Worm (Caenorhabditis elegans) whole organism, young adult: Measurements from ENCODE around the gene R08C7.11.

ENCODE experiments used
- C17E4.6 ChIP-seq: fragments of 200-800 bp; sonication (Bioruptor generic); IDR thresholded peaks from 2 replicates; pipeline ENCODE4 v1.3.6; 2022; ENCODE audit warnings: missing genetic modification reagents, missing genetic modification characterization, missing compliant biosample characterization
- D2030.7 ChIP-seq: fragments of 200-800 bp; sonication (Bioruptor generic); IDR thresholded peaks from 2 replicates; pipeline ENCODE4 v1.3.6; 2022; ENCODE audit warnings: missing genetic modification reagents, missing genetic modification characterization, missing compliant biosample characterization
- F10E7.11 ChIP-seq: sonication (generic microtip); optimal IDR thresholded peaks from 2 replicates; lab custom pipeline; 2017; ENCODE audit warnings: mild to moderate bottlenecking, missing genetic modification characterization, moderate library complexity, missing compliant biosample characterization
- F22D6.2 ChIP-seq: sonication (generic microtip); optimal IDR thresholded peaks from 2 replicates; lab custom pipeline; 2016; ENCODE audit warnings: mild to moderate bottlenecking, missing genetic modification characterization, missing compliant biosample characterization
- F37B4.10 ChIP-seq: fragments of 200-800 bp; sonication (Bioruptor generic); IDR thresholded peaks from 2 replicates; pipeline ENCODE4 v1.3.6; 2022; ENCODE audit warnings: missing genetic modification characterization, missing compliant biosample characterization
- F57A8.1 ChIP-seq: fragments of 200-800 bp; sonication (Bioruptor generic); optimal IDR thresholded peaks from 2 replicates; lab custom pipeline; 2018; ENCODE audit warnings: mild to moderate bottlenecking, missing genetic modification characterization, moderate library complexity, missing compliant biosample characterization
- K11D2.4 ChIP-seq: fragments of 200-800 bp; sonication (Bioruptor generic); IDR thresholded peaks from 2 replicates; pipeline ENCODE4 v1.3.6; 2022; ENCODE audit warnings: missing genetic modification reagents, missing genetic modification characterization, missing compliant biosample characterization
- Y53G8AR.9 ChIP-seq: fragments of 200-800 bp; sonication (Bioruptor generic); conservative IDR thresholded peaks from 2 replicates; pipeline ENCODE4 v1.3.6; 2022; ENCODE audit warnings: missing genetic modification reagents, missing genetic modification characterization, missing compliant biosample characterization
- Y79H2A.3 ChIP-seq: fragments of 200-800 bp; sonication (Bioruptor generic); conservative IDR thresholded peaks from 2 replicates; pipeline ENCODE4 v1.3.6; 2022; ENCODE audit warnings: missing genetic modification reagents, missing genetic modification characterization, missing compliant biosample characterization
- Y95B8A.8 ChIP-seq: fragments of 200-800 bp; sonication (Bioruptor generic); IDR thresholded peaks from 2 replicates; pipeline ENCODE4 v1.3.6; 2022; ENCODE audit warnings: missing genetic modification reagents, missing genetic modification characterization, missing compliant biosample characterization
- ZK185.1 ChIP-seq: sonication (generic microtip); optimal IDR thresholded peaks from 2 replicates; lab custom pipeline; 2016; ENCODE audit warnings: mild to moderate bottlenecking, missing genetic modification characterization, missing compliant biosample characterization; ENCODE audit not compliant: poor library complexity, severe bottlenecking
- akir-1 ChIP-seq: fragments of 200-800 bp; sonication (Bioruptor generic); optimal IDR thresholded peaks from 2 replicates; lab custom pipeline; 2018; ENCODE audit warnings: mild to moderate bottlenecking, missing genetic modification characterization, moderate library complexity, missing compliant biosample characterization
- athp-1 ChIP-seq: sonication (generic microtip); optimal IDR thresholded peaks from 2 replicates; lab custom pipeline; 2017; ENCODE audit warnings: mild to moderate bottlenecking, missing genetic modification characterization, missing compliant biosample characterization
- attf-5 ChIP-seq: fragments of 200-800 bp; sonication (Bioruptor generic); optimal IDR thresholded peaks from 2 replicates; lab custom pipeline; 2018; ENCODE audit warnings: mild to moderate bottlenecking, missing genetic modification characterization, missing compliant biosample characterization
- attf-6 ChIP-seq: fragments of 200-800 bp; sonication (Bioruptor generic); IDR thresholded peaks from 2 replicates; pipeline ENCODE4 v1.3.6; 2022; ENCODE audit warnings: missing genetic modification reagents, missing genetic modification characterization, missing compliant biosample characterization
- ccch-3 ChIP-seq: fragments of 200-800 bp; sonication (Bioruptor generic); optimal IDR thresholded peaks from 2 replicates; lab custom pipeline; 2018; ENCODE audit warnings: mild to moderate bottlenecking, missing genetic modification characterization, missing compliant biosample characterization
- cebp-1 ChIP-seq, 2 experiments: fragments of 200-800 bp in 1 of 2; sonication (Bioruptor generic) in 1 of 2; sonication (generic microtip) in 1 of 2; IDR thresholded peaks in 1 of 2; optimal IDR thresholded peaks in 1 of 2; 2 replicates each; pipeline versions ENCODE4 v1.3.6 to Lab custom; 2017 to 2022; ENCODE audit warnings: missing compliant biosample characterization in 2 of 2, missing genetic modification characterization in 2 of 2, mild to moderate bottlenecking in 1 of 2, missing genetic modification reagents in 1 of 2, moderate library complexity in 1 of 2
- ceh-100 ChIP-seq: fragments of 200-800 bp; sonication (Bioruptor generic); IDR thresholded peaks from 2 replicates; pipeline ENCODE4 v1.3.6; 2022; ENCODE audit warnings: missing genetic modification reagents, missing genetic modification characterization, missing compliant biosample characterization
- ceh-91 ChIP-seq: fragments of 200-800 bp; sonication (Bioruptor generic); IDR thresholded peaks from 2 replicates; pipeline ENCODE4 v1.3.6; 2022; ENCODE audit warnings: missing genetic modification reagents, missing genetic modification characterization, missing compliant biosample characterization
- chd-7 ChIP-seq: sonication (generic microtip); optimal IDR thresholded peaks from 2 replicates; lab custom pipeline; 2016; ENCODE audit warnings: mild to moderate bottlenecking, missing genetic modification characterization, moderate library complexity, missing compliant biosample characterization
- dox-1 ChIP-seq: fragments of 200-800 bp; sonication (Bioruptor generic); IDR thresholded peaks from 2 replicates; pipeline ENCODE4 v1.3.6; 2022; ENCODE audit warnings: missing genetic modification reagents, missing genetic modification characterization, missing compliant biosample characterization
- dpff-1 ChIP-seq: sonication (generic microtip); optimal IDR thresholded peaks from 2 replicates; lab custom pipeline; 2017; ENCODE audit warnings: mild to moderate bottlenecking, missing genetic modification characterization, missing compliant biosample characterization
- egl-44 ChIP-seq: fragments of 200-800 bp; sonication (Bioruptor generic); IDR thresholded peaks from 2 replicates; pipeline ENCODE4 v1.3.6; 2022; ENCODE audit warnings: missing genetic modification reagents, missing genetic modification characterization, missing compliant biosample characterization
- hlh-12 ChIP-seq: sonication (generic microtip); optimal IDR thresholded peaks from 2 replicates; lab custom pipeline; 2016; ENCODE audit warnings: missing genetic modification characterization, missing compliant biosample characterization
- hmg-20 ChIP-seq: fragments of 200-800 bp; sonication (Bioruptor generic); IDR thresholded peaks from 2 replicates; pipeline ENCODE4 v1.3.6; 2022; ENCODE audit warnings: missing genetic modification reagents, missing genetic modification characterization, missing compliant biosample characterization
- hrde-1 ChIP-seq: sonication (generic microtip); optimal IDR thresholded peaks from 2 replicates; lab custom pipeline; 2016; ENCODE audit warnings: missing genetic modification characterization, mild to moderate bottlenecking, missing compliant biosample characterization, moderate library complexity, missing genotype, missing genetic modification reagents, borderline replicate concordance
- hsf-1 ChIP-seq: fragments of 200-800 bp; sonication (Bioruptor generic); IDR thresholded peaks from 2 replicates; pipeline ENCODE4 v1.3.6; 2022; ENCODE audit warnings: missing genetic modification reagents, missing genetic modification characterization, missing compliant biosample characterization
- lin-54 ChIP-seq: fragments of 200-800 bp; sonication (Bioruptor generic); optimal IDR thresholded peaks from 2 replicates; lab custom pipeline; 2018; ENCODE audit warnings: mild to moderate bottlenecking, missing genetic modification characterization, missing compliant biosample characterization
- lsy-27 ChIP-seq: sonication (generic microtip); optimal IDR thresholded peaks from 2 replicates; lab custom pipeline; 2017; ENCODE audit warnings: missing genetic modification characterization, mild to moderate bottlenecking, missing compliant biosample characterization, antibody characterized with exemption, missing genotype, borderline replicate concordance; ENCODE audit not compliant: insufficient read depth
- madf-3 ChIP-seq: fragments of 200-800 bp; sonication (Bioruptor generic); IDR thresholded peaks from 2 replicates; pipeline ENCODE4 v1.3.6; 2022; ENCODE audit warnings: missing genetic modification reagents, missing genetic modification characterization, missing compliant biosample characterization
- madf-6 ChIP-seq: fragments of 200-800 bp; sonication (Bioruptor generic); IDR thresholded peaks from 2 replicates; pipeline ENCODE4 v1.3.6; 2022; ENCODE audit warnings: missing genetic modification reagents, missing genetic modification characterization, missing compliant biosample characterization
- mcd-1 ChIP-seq: fragments of 200-800 bp; sonication (Bioruptor generic); IDR thresholded peaks from 2 replicates; pipeline ENCODE4 v1.3.6; 2022; ENCODE audit warnings: missing genetic modification reagents, missing genetic modification characterization, missing compliant biosample characterization
- pbrm-1 ChIP-seq: fragments of 200-800 bp; sonication (Bioruptor generic); IDR thresholded peaks from 2 replicates; pipeline ENCODE4 v1.3.6; 2022; ENCODE audit warnings: missing genetic modification reagents, missing genetic modification characterization, missing compliant biosample characterization
- rcor-1 ChIP-seq: fragments of 200-800 bp; sonication (Bioruptor generic); IDR thresholded peaks from 2 replicates; pipeline ENCODE4 v1.3.6; 2022; ENCODE audit warnings: missing genetic modification reagents, missing genetic modification characterization, missing compliant biosample characterization
- repo-1 ChIP-seq: sonication (generic microtip); optimal IDR thresholded peaks from 2 replicates; lab custom pipeline; 2017; ENCODE audit warnings: mild to moderate bottlenecking, missing genetic modification characterization, missing compliant biosample characterization
- sdz-38 ChIP-seq: sonication (generic microtip); optimal IDR thresholded peaks from 2 replicates; lab custom pipeline; 2016; ENCODE audit warnings: missing genotype, missing genetic modification characterization, missing compliant biosample characterization
- snpc-3.4 ChIP-seq: sonication (generic microtip); optimal IDR thresholded peaks from 2 replicates; lab custom pipeline; 2017; ENCODE audit warnings: missing genetic modification characterization, mild to moderate bottlenecking, missing compliant biosample characterization, antibody characterized with exemption, moderate library complexity, missing genotype, missing genetic modification reagents
- somi-1 ChIP-seq: fragments of 200-800 bp; sonication (Bioruptor generic); optimal IDR thresholded peaks from 2 replicates; lab custom pipeline; 2018; ENCODE audit warnings: mild to moderate bottlenecking, missing genetic modification characterization, missing compliant biosample characterization
- tbp1 ChIP-seq: fragments of 200-800 bp; sonication (Bioruptor generic); optimal IDR thresholded peaks from 2 replicates; lab custom pipeline; 2018; ENCODE audit warnings: mild to moderate bottlenecking, missing genetic modification characterization, missing compliant biosample characterization
- tlf-1 ChIP-seq: fragments of 200-800 bp; sonication (Bioruptor generic); optimal IDR thresholded peaks from 2 replicates; lab custom pipeline; 2018; ENCODE audit warnings: mild to moderate bottlenecking, missing genetic modification characterization, missing compliant biosample characterization
- unc-130 ChIP-seq: sonication (generic microtip); optimal IDR thresholded peaks from 2 replicates; lab custom pipeline; 2016; ENCODE audit warnings: missing genetic modification reagents, missing genetic modification characterization, missing compliant biosample characterization
- ztf-22 ChIP-seq: fragments of 200-800 bp; sonication (Bioruptor generic); optimal IDR thresholded peaks from 2 replicates; lab custom pipeline; 2018; ENCODE audit warnings: mild to moderate bottlenecking, missing genetic modification characterization, moderate library complexity, missing compliant biosample characterization
- ztf-25 ChIP-seq: fragments of 200-800 bp; sonication (Bioruptor generic); IDR thresholded peaks from 2 replicates; pipeline ENCODE4 v1.3.6; 2022; ENCODE audit warnings: missing genetic modification reagents, missing genetic modification characterization, missing compliant biosample characterization
- ztf-3 ChIP-seq: fragments of 200-800 bp; sonication (Bioruptor generic); optimal IDR thresholded peaks from 2 replicates; lab custom pipeline; 2018; ENCODE audit warnings: mild to moderate bottlenecking, missing genetic modification characterization, missing compliant biosample characterization

R08C7.11 gene

ce11 chrIV:4449843-4450242 is 4.9 kb downstream of the R08C7.11 start (continued):
- TF ChIP-seq snpc-3.4 (tag; lab: Kevin White, UChicago) (no peak), athp-1 (tag; lab: Kevin White, UChicago) (no peak), F22D6.2 (tag; lab: Kevin White, UChicago) (no peak), hrde-1 (tag; lab: Kevin White, UChicago) (peak; percentile 51), chd-7 (no peak), Y95B8A.8 (GFP tag; lab: Robert Waterston, UW) (peak; percentile 70; the same call in 1 of the 2 replicates), hmg-20 (GFP tag; lab: Robert Waterston, UW) (no peak), repo-1 (peak; percentile 75), ZK185.1 (tag; lab: Kevin White, UChicago) (peak; percentile 72), F57A8.1 (GFP tag; lab: Kevin White, UChicago) (no peak), attf-5 (peak; percentile 42), egl-44 (0 out of 2 replicates have a peak, but pooled peaks have one; percentile 24), C17E4.6 (0 out of 2 replicates have a peak, but pooled peaks have one; percentile 16), F10E7.11 (peak; percentile 51), D2030.7 (peak; percentile 35; the same call in 1 of the 2 replicates), tlf-1 (GFP tag; lab: Kevin White, UChicago) (no peak), madf-3 (GFP tag; lab: Robert Waterston, UW) (no peak), tbp1 (GFP tag; lab: Kevin White, UChicago) (peak; percentile 43), dpff-1 (tag; lab: Kevin White, UChicago) (peak; percentile 7), cebp-1 (GFP tag; IDR thresholded peaks at IDR 0.05; lab: Robert Waterston, UW) (no peak), cebp-1 (tag; optimal IDR thresholded peaks at IDR 0.05; lab: Kevin White, UChicago) (peak; percentile 56)

DNA sequence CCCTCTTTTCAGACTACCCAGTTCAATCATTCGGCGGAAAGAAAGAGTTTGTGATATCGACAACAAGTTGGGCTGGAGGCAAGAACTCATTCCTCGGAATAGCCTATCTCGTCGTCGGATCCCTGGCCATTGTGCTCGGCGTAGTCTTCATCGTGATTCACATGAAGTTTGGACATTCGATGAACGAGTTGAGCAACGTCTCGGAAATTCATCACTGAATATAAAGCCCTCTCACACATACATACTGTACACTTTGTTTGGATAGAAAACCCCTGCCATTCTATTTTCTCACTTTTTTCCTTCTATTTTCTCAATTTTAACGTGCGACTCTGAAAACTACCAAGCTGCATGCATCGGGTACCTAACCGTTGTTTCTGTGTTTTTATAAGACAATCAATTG is 5.3 kb downstream of the R08C7.11 start, which contains the start of gene R08C7.12:
R08C7.12 (plus strand) TSS at position 301 of the 400 bp plus-strand sequence.
- no peak for TF ChIP-seq F57A8.1 (GFP tag; lab: Kevin White, UChicago)
- TF ChIP-seq somi-1 (GFP tag; lab: Kevin White, UChicago) = no peak
- TF ChIP-seq ccch-3 (GFP tag; lab: Kevin White, UChicago) = no peak
- TF ChIP-seq ztf-3 (GFP tag; lab: Kevin White, UChicago) = no peak
- TF ChIP-seq dox-1 (GFP tag; lab: Robert Waterston, UW) = no peak
- no peak for TF ChIP-seq sdz-38 (tag; lab: Kevin White, UChicago)
- TF ChIP-seq madf-6 (GFP tag; lab: Robert Waterston, UW) = peak; percentile 23; the same call in 1 of the 2 replicates
- TF ChIP-seq K11D2.4 (GFP tag; lab: Robert Waterston, UW) = no peak
- TF ChIP-seq, all 124 proteins: peak for 1

DNA sequence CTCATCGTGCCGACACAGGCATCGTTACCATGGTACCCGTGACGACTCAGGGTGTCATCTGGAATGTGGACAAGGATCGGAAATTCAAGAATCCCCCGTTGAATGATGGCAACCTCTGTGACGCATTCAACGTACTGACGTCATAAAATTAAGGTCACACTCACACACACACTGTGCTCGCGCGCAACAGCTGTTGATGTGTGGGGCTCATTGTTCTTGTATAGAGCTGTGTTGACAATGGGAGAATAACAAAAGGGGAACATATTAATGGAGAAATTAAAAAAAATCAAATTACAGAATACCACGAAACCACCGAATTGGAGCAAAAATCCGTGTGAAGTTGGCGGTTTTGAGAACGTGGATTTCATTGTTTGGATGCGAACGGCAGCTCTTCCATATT is 6.4 kb downstream of the R08C7.11 start:
- TF ChIP-seq Y53G8AR.9 (GFP tag; lab: Robert Waterston, UW) = no peak
- TF ChIP-seq ztf-22 (GFP tag; lab: Kevin White, UChicago) = no peak
- no peak for TF ChIP-seq unc-130
- no peak for TF ChIP-seq hlh-12 (tag; lab: Kevin White, UChicago)
- no peak for TF ChIP-seq ceh-100 (GFP tag; lab: Robert Waterston, UW)
- no peak for TF ChIP-seq Y79H2A.3 (GFP tag; lab: Robert Waterston, UW)

DNA sequence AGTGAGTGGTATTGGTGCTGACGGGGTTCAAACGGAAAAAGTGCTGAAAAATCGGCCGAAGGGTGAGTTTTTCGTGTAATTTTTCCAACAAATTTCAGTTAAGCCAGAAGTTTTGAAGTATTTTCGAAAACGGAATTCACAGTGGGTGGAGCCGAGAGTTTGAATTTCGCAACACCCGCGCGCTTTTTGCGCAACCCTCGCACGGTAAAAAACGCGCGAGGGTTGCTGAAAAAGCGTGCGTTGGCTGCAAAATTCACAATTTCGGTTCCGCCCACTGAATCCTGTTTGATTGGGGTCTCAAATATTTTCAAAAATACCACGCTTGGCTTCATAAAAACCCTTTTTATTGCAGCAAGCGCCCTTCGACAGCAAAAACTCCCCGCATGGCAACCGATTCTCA is 7.4 kb downstream of the R08C7.11 start:
- 0 out of 2 replicates have a peak, but pooled peaks have one; percentile 30 for TF ChIP-seq hsf-1
- TF ChIP-seq pbrm-1 (GFP tag; lab: Robert Waterston, UW) = peak; percentile 57
- TF ChIP-seq madf-3 (GFP tag; lab: Robert Waterston, UW) = no peak
- 0 out of 2 replicates have a peak, but pooled peaks have one; percentile 42 for TF ChIP-seq mcd-1 (GFP tag; lab: Robert Waterston, UW)
- peak; percentile 18; the same call in 1 of the 2 replicates for TF ChIP-seq rcor-1 (GFP tag; lab: Robert Waterston, UW)
- no peak for TF ChIP-seq lsy-27 (tag; lab: Kevin White, UChicago)
- TF ChIP-seq akir-1 (GFP tag; lab: Kevin White, UChicago) = no peak
- peak; percentile 54 for TF ChIP-seq lin-54
- TF ChIP-seq ceh-91 = 0 out of 2 replicates have a peak, but pooled peaks have one; percentile 35
- TF ChIP-seq madf-6 (GFP tag; lab: Robert Waterston, UW) = peak; percentile 67
- TF ChIP-seq F37B4.10 (GFP tag; lab: Robert Waterston, UW) = no peak
- TF ChIP-seq attf-6 = no peak
- TF ChIP-seq ztf-25 (GFP tag; lab: Robert Waterston, UW) = no peak
